Fruit fly (Drosophila melanogaster) S2 (cell line): ENCODE data around the gene Bka.

Experiments
- CG8478 ChIP-seq: fragments of >200 bp; optimal IDR thresholded peaks from 2 replicates; lab custom pipeline; 2018
- CTCF ChIP-seq, 2 experiments: fragments of >200 bp; optimal IDR thresholded peaks; 2 replicates each; lab custom pipeline; 2018

Gene Bka

DNA sequence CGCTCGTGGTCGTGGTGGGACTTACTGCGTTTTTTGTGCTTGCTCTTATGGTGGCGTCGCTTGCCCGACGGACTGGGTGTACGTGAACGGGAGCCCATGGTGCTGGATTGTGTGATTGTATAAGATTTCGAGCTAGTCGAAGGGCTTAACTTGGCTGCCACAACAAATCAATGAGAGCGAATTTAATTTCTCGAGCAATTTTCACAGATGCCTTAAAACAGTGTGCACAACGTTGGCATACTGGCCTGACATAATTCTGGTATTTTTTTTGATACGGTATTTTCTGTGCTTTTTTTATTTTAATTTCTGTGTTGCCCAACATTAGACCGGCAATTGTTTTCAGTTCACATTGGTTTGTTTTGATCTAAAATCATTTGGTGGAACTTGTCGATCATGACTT, 42.8 kb downstream of the Bka start, which contains the start of gene Arglu1:
Gene Arglu1, minus strand, starts transcription at position 227 of the 400 bp plus-strand sequence.
- no peak for TF ChIP-seq CTCF (optimal IDR thresholded peaks at IDR 0.05; lab: Kevin White, UChicago)

DNA sequence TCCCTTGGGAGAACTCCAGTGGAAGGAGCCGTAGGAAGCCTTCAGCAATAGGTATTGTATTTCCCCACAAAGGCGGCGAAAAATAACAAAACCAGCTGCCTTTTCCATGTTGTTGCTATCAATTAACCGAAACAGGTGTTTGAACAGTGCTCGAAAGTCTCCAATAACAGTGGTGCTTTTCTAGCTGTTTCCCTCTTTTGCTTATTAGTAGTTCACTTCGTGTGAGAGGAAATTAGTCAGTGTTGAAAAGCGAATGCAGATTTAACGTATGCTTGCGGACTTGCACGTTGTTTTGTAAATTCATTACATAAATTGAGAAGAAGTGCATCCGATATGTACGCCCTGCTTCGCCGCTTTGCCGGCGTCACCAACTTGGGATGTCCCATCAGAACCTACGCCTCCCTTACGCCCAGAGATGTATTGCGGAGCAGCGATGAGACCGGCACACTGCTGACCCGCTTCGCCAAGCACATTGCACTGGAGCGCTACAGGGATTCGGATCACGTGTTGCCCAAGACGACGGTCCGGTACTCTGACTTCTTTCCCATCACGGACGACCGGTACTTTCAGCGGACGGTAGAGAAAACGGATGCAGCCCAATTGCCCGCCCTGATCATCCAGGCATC, 43.7 kb downstream of the Bka start, which contains the start of the genes Datp and CG4619:
Gene Datp, minus strand, starts transcription at position 160 of the 626 bp plus-strand sequence.
Gene CG4619, plus strand, starts transcription at position 233 of the 626 bp plus-strand sequence.
- TF ChIP-seq CG8478 (lab: Kevin White, UChicago) (no peak), CTCF (optimal IDR thresholded peaks at IDR 0.05; lab: Kevin White, UChicago) (no peak)

dm6 chr2L:9943521-9943920, 48.4 kb downstream of the Bka start:
- TF ChIP-seq CG8478 (lab: Kevin White, UChicago): no peak
- TF ChIP-seq CTCF (optimal IDR thresholded peaks at IDR 0.05; lab: Kevin White, UChicago): no peak

DNA sequence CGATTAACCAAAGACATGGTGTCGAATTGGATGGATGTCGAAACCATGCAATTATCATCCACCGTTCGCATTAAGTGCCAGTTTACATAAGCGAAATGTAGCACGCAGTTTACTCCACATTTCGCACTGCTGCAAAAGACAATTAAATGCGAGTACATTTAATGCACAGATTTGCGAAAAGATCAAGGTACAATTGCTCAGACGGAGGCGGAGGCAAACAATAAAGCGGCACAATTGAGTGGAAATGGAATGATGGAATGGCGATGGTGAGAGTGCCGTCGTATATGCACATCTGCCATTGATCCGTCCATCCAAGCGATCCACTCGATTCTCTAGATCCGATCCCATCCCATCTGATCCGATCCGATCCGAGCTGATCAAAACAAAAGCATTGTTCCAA, 50.0 kb downstream of the Bka start:
- TF ChIP-seq CTCF (optimal IDR thresholded peaks at IDR 0.05; lab: Kevin White, UChicago) (no peak), CG8478 (lab: Kevin White, UChicago) (no peak)
